Worm (Caenorhabditis elegans) whole organism, mixed stage, embryonic: ENCODE measurements around the gene T26G10.1.

Source experiments
- M03D4.4 ChIP-seq: sonication (generic microtip); optimal IDR thresholded peaks from 2 replicates; lab custom pipeline; 2017; ENCODE audit warnings: mild to moderate bottlenecking, missing genetic modification characterization, missing compliant biosample characterization
- bed-3 ChIP-seq: fragments of 200-800 bp; sonication (Bioruptor generic); optimal IDR thresholded peaks from 3 replicates; lab custom pipeline; 2018; ENCODE audit warnings: mild to moderate bottlenecking, missing genetic modification characterization, moderate library complexity, missing compliant biosample characterization
- blmp-1 ChIP-seq: fragments of 150-350 bp; optimal IDR thresholded peaks from 2 replicates; lab custom pipeline; 2014; ENCODE audit warnings: missing biosample characterization, missing genetic modification characterization
- ceh-39 ChIP-seq: fragments of 150-350 bp; optimal IDR thresholded peaks from 2 replicates; lab custom pipeline; 2014; ENCODE audit warnings: missing biosample characterization, missing genetic modification characterization
- ceh-83 ChIP-seq: fragments of 200-800 bp; sonication (Bioruptor generic); optimal IDR thresholded peaks from 2 replicates; lab custom pipeline; 2018; ENCODE audit warnings: mild to moderate bottlenecking, missing genetic modification characterization, missing compliant biosample characterization
- cnd-1 ChIP-seq: fragments of 200-800 bp; sonication (Bioruptor generic); optimal IDR thresholded peaks from 2 replicates; lab custom pipeline; 2018; ENCODE audit warnings: mild to moderate bottlenecking, missing genetic modification characterization, missing compliant biosample characterization
- drap-1 ChIP-seq: fragments of 200-800 bp; sonication (Bioruptor generic); optimal IDR thresholded peaks from 3 replicates; lab custom pipeline; 2018; ENCODE audit warnings: mild to moderate bottlenecking, missing genetic modification characterization, missing compliant biosample characterization
- flh-1 ChIP-seq: fragments of 200-800 bp; sonication (Bioruptor generic); optimal IDR thresholded peaks from 2 replicates; lab custom pipeline; 2018; ENCODE audit warnings: mild to moderate bottlenecking, missing genetic modification characterization, moderate library complexity, missing compliant biosample characterization
- ham-2 ChIP-seq: fragments of 200-800 bp; sonication (Bioruptor generic); optimal IDR thresholded peaks from 2 replicates; lab custom pipeline; 2018; ENCODE audit warnings: mild to moderate bottlenecking, missing genetic modification characterization, missing compliant biosample characterization
- hlh-1 ChIP-seq: fragments of 150-350 bp; optimal IDR thresholded peaks from 2 replicates; lab custom pipeline; 2014; ENCODE audit warnings: missing biosample characterization, missing genetic modification reagents, missing genetic modification characterization
- lin-13 ChIP-seq: fragments of 150-350 bp; optimal IDR thresholded peaks from 2 replicates; lab custom pipeline; 2014; ENCODE audit warnings: missing biosample characterization, missing genetic modification characterization
- lin-32 ChIP-seq: fragments of 200-800 bp; sonication (Bioruptor generic); optimal IDR thresholded peaks from 2 replicates; lab custom pipeline; 2018; ENCODE audit warnings: mild to moderate bottlenecking, missing genetic modification characterization, missing compliant biosample characterization
- lsy-2 ChIP-seq: fragments of 150-350 bp; optimal IDR thresholded peaks from 2 replicates; lab custom pipeline; 2014; ENCODE audit warnings: missing biosample characterization, missing genetic modification characterization
- mep-1 ChIP-seq: fragments of 150-350 bp; optimal IDR thresholded peaks from 2 replicates; lab custom pipeline; 2017; ENCODE audit warnings: missing biosample characterization, missing genetic modification reagents, missing genetic modification characterization, inconsistent platforms
- nhr-2 ChIP-seq: fragments of 150-350 bp; optimal IDR thresholded peaks from 2 replicates; lab custom pipeline; 2014; ENCODE audit warnings: missing biosample characterization, missing genetic modification characterization
- pha-4 ChIP-seq: fragments of 150-350 bp; optimal IDR thresholded peaks from 2 replicates; lab custom pipeline; 2018; ENCODE audit warnings: missing biosample characterization, missing genetic modification reagents, missing genetic modification characterization
- sem-2 ChIP-seq: fragments of 200-800 bp; sonication (Bioruptor generic); optimal IDR thresholded peaks from 2 replicates; lab custom pipeline; 2018; ENCODE audit warnings: mild to moderate bottlenecking, missing genetic modification characterization, missing compliant biosample characterization
- snpc-4 ChIP-seq: fragments of 150-350 bp; optimal IDR thresholded peaks from 2 replicates; lab custom pipeline; 2014; ENCODE audit warnings: missing biosample characterization, missing genetic modification characterization
- unc-120 ChIP-seq: sonication (generic microtip); optimal IDR thresholded peaks from 2 replicates; lab custom pipeline; 2017; ENCODE audit warnings: missing genetic modification characterization, missing compliant biosample characterization; ENCODE audit not compliant: poor library complexity, severe bottlenecking
- unc-39 ChIP-seq: fragments of 150-350 bp; optimal IDR thresholded peaks from 2 replicates; lab custom pipeline; 2014; ENCODE audit warnings: missing biosample characterization, missing genetic modification characterization
- unc-62 ChIP-seq: fragments of 150-350 bp; optimal IDR thresholded peaks from 2 replicates; lab custom pipeline; 2014; ENCODE audit warnings: missing biosample characterization, missing genetic modification reagents, missing genetic modification characterization
- zip-8 ChIP-seq: fragments of 150-350 bp; optimal IDR thresholded peaks from 2 replicates; lab custom pipeline; 2014; ENCODE audit warnings: missing biosample characterization, missing genetic modification characterization

T26G10.1 gene

DNA sequence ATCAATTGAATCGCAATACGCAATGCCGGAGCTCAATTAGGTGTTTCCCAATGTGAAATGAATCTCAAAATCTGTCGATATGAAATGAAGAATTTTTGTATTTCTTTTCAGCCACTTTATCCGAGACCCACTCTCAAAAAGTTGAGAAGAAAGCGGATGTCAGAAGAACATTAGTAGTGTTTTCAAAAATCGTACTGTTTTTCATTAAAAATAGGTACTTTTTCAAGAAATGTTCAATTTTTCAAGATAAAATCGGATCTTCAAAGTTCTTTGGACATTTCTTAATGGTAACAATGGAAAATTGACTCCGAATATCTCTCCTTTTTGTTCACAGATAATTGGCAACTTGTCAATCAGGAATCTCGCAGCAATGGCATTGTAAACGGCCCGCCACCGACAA lies 45.2 kb downstream of the T26G10.1 start, which contains the start of gene flp-25:
Gene flp-25 (plus strand): TSS at position 301 of the 400 bp plus-strand sequence.
- TF ChIP-seq unc-39 (tag; lab: Kevin White, UChicago) (no peak), nhr-2 (no peak), bed-3 (GFP tag; lab: Kevin White, UChicago) (no peak), lin-13 (no peak), unc-120 (tag; lab: Kevin White, UChicago) (no peak), flh-1 (no peak), hlh-1 (no peak), lin-32 (GFP tag; lab: Kevin White, UChicago) (no peak), ham-2 (GFP tag; lab: Kevin White, UChicago) (no peak), zip-8 (tag; lab: Kevin White, UChicago) (no peak), blmp-1 (tag; lab: Kevin White, UChicago) (no peak), ceh-39 (no peak), drap-1 (GFP tag; lab: Kevin White, UChicago) (no peak), M03D4.4 (no peak), lsy-2 (tag; lab: Kevin White, UChicago) (no peak)

DNA sequence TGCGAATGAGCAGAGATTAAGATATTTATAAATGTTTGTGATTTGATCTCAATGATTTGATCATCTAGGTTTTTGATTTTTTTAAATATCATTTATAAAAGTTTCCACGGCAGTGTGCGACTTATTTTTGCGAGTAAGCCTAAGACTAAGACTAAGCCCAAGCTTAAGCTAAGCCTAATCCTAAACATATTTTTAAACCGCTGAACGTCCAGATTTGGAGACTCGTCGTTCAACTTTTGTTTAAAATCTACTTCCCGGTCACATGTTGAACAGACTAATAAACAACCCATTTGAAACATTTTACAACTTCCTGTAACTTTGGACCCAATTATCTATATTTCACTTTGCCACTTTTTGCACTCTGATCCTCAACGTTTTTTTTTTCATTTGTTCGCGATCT lies 47.4 kb downstream of the T26G10.1 start, which contains the start of gene K04H4.5:
Gene K04H4.5 (plus strand): TSS at position 301 of the 400 bp plus-strand sequence.
- TF ChIP-seq unc-39 (tag; lab: Kevin White, UChicago) = no peak
- no peak for TF ChIP-seq sem-2 (GFP tag; lab: Kevin White, UChicago)
- no peak for TF ChIP-seq nhr-2
- no peak for TF ChIP-seq snpc-4 (tag; lab: Kevin White, UChicago)
- no peak for TF ChIP-seq pha-4 (tag; lab: Kevin White, UChicago)
- no peak for TF ChIP-seq lin-32 (GFP tag; lab: Kevin White, UChicago)
- TF ChIP-seq zip-8 (tag; lab: Kevin White, UChicago) = no peak
- TF ChIP-seq unc-62 (GFP tag; lab: Kevin White, UChicago) = no peak
- TF ChIP-seq mep-1 (tag; lab: Kevin White, UChicago) = no peak
- no peak for TF ChIP-seq ceh-83 (GFP tag; lab: Kevin White, UChicago)
- no peak for TF ChIP-seq cnd-1 (tag; lab: Kevin White, UChicago)
- TF ChIP-seq drap-1 (GFP tag; lab: Kevin White, UChicago) = no peak

DNA sequence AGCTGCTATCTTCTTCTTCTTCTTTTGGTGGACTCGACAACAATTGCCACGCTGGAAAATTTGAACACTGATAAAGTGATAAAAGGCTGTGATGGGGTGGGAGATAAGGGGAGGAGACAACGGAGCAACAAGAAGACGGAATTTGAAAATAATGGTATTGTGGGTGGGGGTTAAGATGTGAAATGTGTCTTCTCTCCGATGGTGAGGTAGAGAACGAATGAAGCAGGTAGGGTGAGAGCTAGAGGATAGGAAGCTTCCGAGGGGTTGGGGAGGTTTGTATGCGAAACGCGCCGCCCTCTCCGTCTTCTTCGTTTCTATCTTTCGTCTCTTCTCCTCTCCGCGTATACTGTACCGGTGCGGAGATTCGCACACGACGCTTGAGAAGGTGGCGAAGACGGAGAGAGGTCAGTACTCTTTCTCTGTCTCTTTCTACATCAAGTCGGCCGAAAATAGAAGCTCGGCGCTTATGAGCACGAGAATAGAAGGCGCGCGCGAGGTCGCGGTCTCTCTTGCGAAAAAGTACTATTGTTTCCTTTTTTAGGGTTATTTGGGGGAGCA lies 51.0 kb downstream of the T26G10.1 start, which contains the start of gene chtb-1:
Gene chtb-1 (minus strand): TSS at position 51 of the 558 bp plus-strand sequence.
- TF ChIP-seq pha-4 (tag; lab: Kevin White, UChicago) = no peak
